Worm (Caenorhabditis elegans) whole organism, early embryonic: ENCODE measurements around the gene srj-26.

Experiments
- ama-1 ChIP-seq: fragments of 150-350 bp; optimal IDR thresholded peaks from 2 replicates; lab custom pipeline; 2014
- ceh-36 ChIP-seq: sonication (generic microtip); optimal IDR thresholded peaks from 2 replicates; lab custom pipeline; 2016; ENCODE audit warnings: missing genetic modification characterization, inconsistent platforms, missing compliant biosample characterization

DNA sequence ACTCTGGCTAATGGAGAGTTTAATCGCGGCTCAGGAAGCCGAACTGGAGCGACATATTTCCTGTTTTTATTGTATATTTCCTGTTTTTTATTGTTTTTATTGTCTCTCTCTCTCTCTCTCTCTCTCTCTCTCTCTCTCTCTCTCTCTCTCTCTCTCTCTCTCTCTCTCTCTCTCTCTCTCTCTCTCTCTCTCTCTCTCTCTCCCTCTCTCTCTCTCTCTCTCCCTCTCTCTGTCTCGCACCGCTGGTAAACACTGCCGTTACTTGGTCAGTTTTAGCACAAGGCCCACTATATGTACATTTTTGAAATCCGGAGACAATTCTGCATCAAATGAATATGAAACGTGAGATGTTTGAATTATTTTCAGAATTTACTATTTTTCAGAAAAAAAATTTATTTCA lies 9.9 kb downstream of the srj-26 start:
- TF ChIP-seq ceh-36 (tag; lab: Kevin White, UChicago), result no peak
- TF ChIP-seq ama-1 (lab: Kevin White, UChicago), result no peak
